Fruit fly (Drosophila melanogaster) whole organism, embryonic: Measurements from ENCODE around the gene CG5810.

Source experiments
- Atf-2 ChIP-seq: fragments of 200-800 bp; sonication (Bioruptor generic); optimal IDR thresholded peaks from 2 replicates; lab custom pipeline; 2016; ENCODE audit warnings: missing biosample characterization, missing genetic modification characterization
- B-H1 ChIP-seq: fragments of 200-800 bp; sonication (Bioruptor generic); IDR thresholded peaks from 3 replicates; pipeline ENCODE4 v1.3.6; 2022; ENCODE audit warnings: missing biosample characterization, missing genetic modification characterization
- B-H2 ChIP-seq: fragments of 200-800 bp; sonication (Bioruptor generic); optimal IDR thresholded peaks from 2 replicates; lab custom pipeline; 2018; ENCODE audit warnings: missing biosample characterization, mild to moderate bottlenecking, missing genetic modification characterization
- CG1024 ChIP-seq: fragments of 200-800 bp; sonication (Bioruptor generic); IDR thresholded peaks from 2 replicates; pipeline ENCODE4 v1.3.6; 2022; ENCODE audit warnings: missing biosample characterization, missing genetic modification characterization
- CG10321 ChIP-seq: fragments of 200-800 bp; sonication (Bioruptor generic); IDR thresholded peaks from 2 replicates; pipeline ENCODE4 v1.3.6; 2022; ENCODE audit warnings: missing biosample characterization, missing genetic modification characterization
- CG10959 ChIP-seq: fragments of 200-800 bp; sonication (Bioruptor generic); IDR thresholded peaks from 2 replicates; pipeline ENCODE4 v1.3.6; 2022; ENCODE audit warnings: missing biosample characterization, missing genetic modification characterization
- CG12744 ChIP-seq: fragments of 200-800 bp; sonication (Bioruptor generic); optimal IDR thresholded peaks from 2 replicates; lab custom pipeline; 2016; ENCODE audit warnings: missing biosample characterization, missing genetic modification characterization
- CG13123 ChIP-seq: fragments of 200-800 bp; sonication (Bioruptor generic); optimal IDR thresholded peaks from 2 replicates; lab custom pipeline; 2016; ENCODE audit warnings: missing biosample characterization, missing genetic modification characterization
- CG13296 ChIP-seq: fragments of 200-800 bp; sonication (Bioruptor generic); optimal IDR thresholded peaks from 3 replicates; lab custom pipeline; 2018; ENCODE audit warnings: missing biosample characterization, mild to moderate bottlenecking, missing genetic modification characterization
- CG13624 ChIP-seq: fragments of 200-800 bp; sonication (Bioruptor generic); optimal IDR thresholded peaks from 2 replicates; lab custom pipeline; 2016; ENCODE audit warnings: missing biosample characterization, missing genetic modification characterization
- CG1602 ChIP-seq: fragments of 200-800 bp; sonication (Bioruptor generic); optimal IDR thresholded peaks from 3 replicates; lab custom pipeline; 2016; ENCODE audit warnings: missing biosample characterization, missing genetic modification characterization
- CG16863 ChIP-seq: fragments of 200-800 bp; sonication (Bioruptor generic); optimal IDR thresholded peaks from 3 replicates; lab custom pipeline; 2016; ENCODE audit warnings: missing biosample characterization, missing genetic modification characterization
- CG17186 ChIP-seq: fragments of 200-800 bp; sonication (Bioruptor generic); optimal IDR thresholded peaks from 3 replicates; lab custom pipeline; 2017; ENCODE audit warnings: missing biosample characterization, missing genetic modification reagents, missing genetic modification characterization
- CG34224 ChIP-seq: fragments of 200-800 bp; sonication (Bioruptor generic); IDR thresholded peaks from 3 replicates; pipeline ENCODE4 v1.3.6; 2022; ENCODE audit warnings: missing biosample characterization, missing genetic modification characterization; ENCODE audit not compliant: partially characterized antibody
- CG34422 ChIP-seq: fragments of 200-800 bp; sonication (Bioruptor generic); IDR thresholded peaks from 3 replicates; pipeline ENCODE4 v1.3.6; 2022; ENCODE audit warnings: missing biosample characterization, missing genetic modification characterization
- CG4328 ChIP-seq: fragments of 200-800 bp; sonication (Bioruptor generic); optimal IDR thresholded peaks from 3 replicates; lab custom pipeline; 2017; ENCODE audit warnings: missing biosample characterization, missing genetic modification reagents, missing genetic modification characterization
- CG6272 ChIP-seq: fragments of 200-800 bp; sonication (Bioruptor generic); IDR thresholded peaks from 2 replicates; pipeline ENCODE4 v1.3.6; 2022; ENCODE audit warnings: missing biosample characterization, missing genetic modification characterization
- CG6683 ChIP-seq: fragments of 200-800 bp; sonication (Bioruptor generic); optimal IDR thresholded peaks from 2 replicates; lab custom pipeline; 2017; ENCODE audit warnings: missing biosample characterization, mild to moderate bottlenecking, missing genetic modification characterization, missing genetic modification reagents
- Chrac-16 ChIP-seq: fragments of 200-800 bp; sonication (Bioruptor generic); optimal IDR thresholded peaks from 3 replicates; lab custom pipeline; 2016; ENCODE audit warnings: missing biosample characterization, missing genetic modification characterization
- Dbx ChIP-seq: fragments of 200-800 bp; sonication (Bioruptor generic); IDR thresholded peaks from 3 replicates; pipeline ENCODE4 v1.3.6; 2022; ENCODE audit warnings: missing biosample characterization, missing genetic modification characterization
- Dip2 ChIP-seq: fragments of 200-800 bp; sonication (Bioruptor generic); IDR thresholded peaks from 2 replicates; pipeline ENCODE4 v1.3.6; 2022; ENCODE audit warnings: missing biosample characterization, missing genetic modification characterization
- Doc3 ChIP-seq: fragments of 200-800 bp; sonication (Bioruptor generic); IDR thresholded peaks from 3 replicates; pipeline ENCODE4 v1.3.6; 2022; ENCODE audit warnings: missing biosample characterization, missing genetic modification characterization; ENCODE audit not compliant: partially characterized antibody
- Neu2 ChIP-seq: fragments of 200-800 bp; sonication (Bioruptor generic); optimal IDR thresholded peaks from 3 replicates; lab custom pipeline; 2016; ENCODE audit warnings: missing biosample characterization, missing genetic modification characterization, borderline replicate concordance
- Spps ChIP-seq: fragments of 200-800 bp; sonication (Bioruptor generic); optimal IDR thresholded peaks from 2 replicates; lab custom pipeline; 2018; ENCODE audit warnings: missing biosample characterization, mild to moderate bottlenecking, missing genetic modification characterization
- bigmax ChIP-seq: fragments of 200-800 bp; sonication (Bioruptor generic); optimal IDR thresholded peaks from 2 replicates; lab custom pipeline; 2018; ENCODE audit warnings: missing biosample characterization, mild to moderate bottlenecking, missing genetic modification characterization
- caup ChIP-seq: fragments of 200-800 bp; sonication (Bioruptor generic); optimal IDR thresholded peaks from 3 replicates; lab custom pipeline; 2017; ENCODE audit warnings: missing biosample characterization, mild to moderate bottlenecking, missing genetic modification characterization, moderate library complexity; ENCODE audit not compliant: severe bottlenecking
- cwo ChIP-seq: fragments of 200-800 bp; sonication (Bioruptor generic); optimal IDR thresholded peaks from 3 replicates; lab custom pipeline; 2017; ENCODE audit warnings: missing biosample characterization, missing genetic modification characterization, mild to moderate bottlenecking, moderate library complexity, missing genetic modification reagents
- da ChIP-seq: fragments of 200-800 bp; sonication (Bioruptor generic); optimal IDR thresholded peaks from 2 replicates; lab custom pipeline; 2016; ENCODE audit warnings: missing biosample characterization, missing genetic modification characterization
- gem ChIP-seq: fragments of 200-800 bp; sonication (Bioruptor generic); optimal IDR thresholded peaks from 2 replicates; lab custom pipeline; 2019; ENCODE audit warnings: missing biosample characterization, mild to moderate bottlenecking, missing genetic modification characterization, moderate library complexity
- grn ChIP-seq: fragments of 200-800 bp; sonication (Bioruptor generic); optimal IDR thresholded peaks from 3 replicates; lab custom pipeline; 2017; ENCODE audit warnings: missing biosample characterization, missing genetic modification characterization
- hbn ChIP-seq: fragments of 200-800 bp; sonication (Bioruptor generic); IDR thresholded peaks from 2 replicates; pipeline ENCODE4 v1.3.6; 2022; ENCODE audit warnings: missing biosample characterization, missing genetic modification characterization; ENCODE audit not compliant: partially characterized antibody
- kni ChIP-seq: fragments of 200-800 bp; sonication (Bioruptor generic); optimal IDR thresholded peaks from 3 replicates; lab custom pipeline; 2017; ENCODE audit warnings: mild to moderate bottlenecking, missing biosample characterization, missing genetic modification reagents, missing genetic modification characterization
- lilli ChIP-seq: fragments of 200-800 bp; sonication (Bioruptor generic); optimal IDR thresholded peaks from 3 replicates; lab custom pipeline; 2016; ENCODE audit warnings: missing biosample characterization, missing genetic modification characterization
- org-1 ChIP-seq: fragments of 200-800 bp; sonication (Bioruptor generic); optimal IDR thresholded peaks from 2 replicates; lab custom pipeline; 2017; ENCODE audit warnings: missing biosample characterization, missing genetic modification characterization
- sens-2 ChIP-seq: fragments of 200-800 bp; sonication (Bioruptor generic); IDR thresholded peaks from 2 replicates; pipeline ENCODE4 v1.3.6; 2022; ENCODE audit warnings: missing biosample characterization, missing genetic modification characterization
- sr ChIP-seq: fragments of 200-800 bp; sonication (Bioruptor generic); IDR thresholded peaks from 3 replicates; pipeline ENCODE4 v1.3.6; 2022; ENCODE audit warnings: missing biosample characterization, missing genetic modification characterization
- ssp ChIP-seq: fragments of 200-800 bp; sonication (Bioruptor generic); IDR thresholded peaks from 2 replicates; pipeline ENCODE4 v1.3.6; 2022; ENCODE audit warnings: missing biosample characterization, missing genetic modification characterization
- tin ChIP-seq: fragments of 200-800 bp; sonication (Bioruptor generic); optimal IDR thresholded peaks from 3 replicates; lab custom pipeline; 2016; ENCODE audit warnings: missing biosample characterization, missing genetic modification characterization
- tio ChIP-seq: fragments of 200-800 bp; sonication (Bioruptor generic); optimal IDR thresholded peaks from 2 replicates; lab custom pipeline; 2017; ENCODE audit warnings: missing biosample characterization, missing genetic modification characterization, inconsistent platforms
- trem ChIP-seq: fragments of 200-800 bp; optimal IDR thresholded peaks from 3 replicates; lab custom pipeline; 2019; ENCODE audit warnings: missing biosample characterization, mild to moderate bottlenecking, missing genetic modification characterization, moderate library complexity
- tx ChIP-seq: fragments of 200-800 bp; sonication (Bioruptor generic); optimal IDR thresholded peaks from 2 replicates; lab custom pipeline; 2016; ENCODE audit warnings: missing biosample characterization, missing genetic modification characterization
- yki ChIP-seq: fragments of >200 bp; optimal IDR thresholded peaks from 3 replicates; lab custom pipeline; 2018

Gene CG5810

dm6 chr3R:21204500-21205167 lies 41.1 kb downstream of the CG5810 start (continued):
- TF ChIP-seq Spps (peak; percentile 65), org-1 (GFP tag; lab: Kevin White, UChicago) (peak; percentile 88), CG10959 (GFP tag; lab: Robert Waterston, UW) (peak; percentile 47; the same call in 1 of the 2 replicates), hbn (GFP tag; lab: Robert Waterston, UW) (no peak), Chrac-16 (GFP tag; lab: Kevin White, UChicago) (peak; percentile 76), tx (GFP tag; lab: Kevin White, UChicago) (peak; percentile 78), Doc3 (GFP tag; lab: Robert Waterston, UW) (no peak), CG16863 (GFP tag; lab: Kevin White, UChicago) (peak; percentile 87), CG34224 (GFP tag; lab: Robert Waterston, UW) (no peak; the same call in 2 of the 3 replicates), da (GFP tag; lab: Kevin White, UChicago) (peak; percentile 66), CG17186 (GFP tag; lab: Kevin White, UChicago) (peak; percentile 86), lilli (peak; percentile 81), tin (peak; percentile 72), CG13624 (GFP tag; lab: Kevin White, UChicago) (peak; percentile 72), B-H1 (GFP tag; lab: Robert Waterston, UW) (peak; percentile 53; the same call in 2 of the 3 replicates), cwo (GFP tag; lab: Kevin White, UChicago) (peak; percentile 53), Dip2 (GFP tag; lab: Robert Waterston, UW) (no peak), kni (peak; percentile 35), Atf-2 (GFP tag; lab: Kevin White, UChicago) (peak; percentile 76), CG1602 (GFP tag; lab: Kevin White, UChicago) (peak; percentile 82), CG12744 (GFP tag; lab: Kevin White, UChicago) (peak; percentile 48), CG34422 (GFP tag; lab: Robert Waterston, UW) (peak; percentile 53; the same call in 2 of the 3 replicates), tio (GFP tag; lab: Kevin White, UChicago) (peak; percentile 84), gem (tag; lab: Kevin White, UChicago) (peak; percentile 94), CG13296 (GFP tag; lab: Kevin White, UChicago) (peak; percentile 77), CG1024 (GFP tag; lab: Robert Waterston, UW) (peak; percentile 55), sr (peak; percentile 33; the same call in 2 of the 3 replicates), yki (lab: Kevin White, UChicago) (no peak), trem (tag; lab: Kevin White, UChicago) (peak; percentile 88), CG13123 (GFP tag; lab: Kevin White, UChicago) (peak; percentile 34), B-H2 (GFP tag; lab: Kevin White, UChicago) (no peak), ssp (peak; percentile 67), Neu2 (GFP tag; lab: Kevin White, UChicago) (no peak), sens-2 (GFP tag; lab: Robert Waterston, UW) (peak; percentile 74; the same call in 1 of the 2 replicates), caup (GFP tag; lab: Kevin White, UChicago) (peak; percentile 60), CG6683 (peak; percentile 21), CG6272 (GFP tag; lab: Robert Waterston, UW) (peak; percentile 28; the same call in 1 of the 2 replicates), grn (GFP tag; lab: Kevin White, UChicago) (no peak), CG10321 (GFP tag; lab: Robert Waterston, UW) (no peak), Dbx (no peak), CG4328 (GFP tag; lab: Kevin White, UChicago) (peak; percentile 34), bigmax (no peak)
